Worm (Caenorhabditis elegans) whole organism, L4/young adult: Measurements from ENCODE around the gene W03C9.6.
A peak's percentile ranks its signal among the peaks of the same experiment; 100 is the strongest.

Experiments used
- W03F9.2 ChIP-seq: fragments of 150-350 bp; optimal IDR thresholded peaks from 2 replicates; lab custom pipeline; 2014; ENCODE audit warnings: missing biosample characterization, missing genetic modification characterization
- dao-5 ChIP-seq: sonication (generic microtip); optimal IDR thresholded peaks from 2 replicates; lab custom pipeline; 2016; ENCODE audit warnings: missing genotype, missing genetic modification characterization, moderate library complexity, missing compliant biosample characterization
- him-1 ChIP-seq: sonication (generic microtip); optimal IDR thresholded peaks from 2 replicates; lab custom pipeline; 2016; ENCODE audit warnings: missing genotype, missing genetic modification reagents, missing genetic modification characterization, missing compliant biosample characterization

DNA sequence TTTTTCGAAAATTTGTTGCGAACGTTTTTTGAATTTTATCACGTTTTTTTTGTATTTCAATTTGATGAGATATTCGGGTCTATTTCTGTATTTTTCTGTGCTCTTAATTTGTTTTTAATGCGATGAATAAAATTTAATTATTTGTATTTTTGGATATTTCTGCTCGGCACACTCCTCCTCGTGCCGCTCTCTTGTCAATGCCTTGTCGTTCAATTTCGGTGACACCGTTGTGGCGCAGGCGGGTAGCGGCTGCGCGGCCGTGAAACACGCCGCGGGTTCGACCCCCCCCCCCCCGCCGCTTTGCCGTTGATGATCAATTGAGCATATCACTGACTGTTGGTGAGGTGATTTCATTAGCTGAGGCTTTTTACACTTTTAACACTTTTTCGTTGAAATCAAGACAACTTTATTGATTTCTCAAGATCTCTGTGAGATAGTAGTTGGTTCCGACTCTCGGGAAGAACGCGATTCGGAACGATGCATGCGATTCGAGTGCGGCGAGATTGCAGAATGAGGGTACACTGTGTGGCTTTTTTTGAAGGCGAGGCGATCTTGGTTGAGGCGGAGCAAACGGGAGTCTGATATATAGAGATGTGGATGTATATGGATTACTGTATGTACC is 6.4 kb downstream of the W03C9.6 start:
- peak; percentile 31 for TF ChIP-seq W03F9.2 (tag; lab: Kevin White, UChicago)
- TF ChIP-seq dao-5 (tag; lab: Kevin White, UChicago): peak; percentile 96
- TF ChIP-seq him-1 (tag; lab: Kevin White, UChicago): peak; percentile 82
